Fruit fly (Drosophila melanogaster) whole organism, embryonic: ENCODE results near the gene Arl8.

ENCODE experiments used
- Antp ChIP-seq: fragments of 200-800 bp; sonication (Bioruptor generic); optimal IDR thresholded peaks from 3 replicates; lab custom pipeline; 2016; ENCODE audit warnings: missing biosample characterization, missing genetic modification characterization
- Awh ChIP-seq: fragments of 200-800 bp; sonication (Bioruptor generic); IDR thresholded peaks from 2 replicates; pipeline ENCODE4, ENCODE4 v1.3.6; 2022; ENCODE audit warnings: missing biosample characterization, missing genetic modification characterization
- Blimp-1 ChIP-seq: fragments of 200-800 bp; sonication (Bioruptor generic); optimal IDR thresholded peaks from 3 replicates; lab custom pipeline; 2018; ENCODE audit warnings: missing biosample characterization, missing genetic modification characterization, mild to moderate bottlenecking, moderate library complexity, missing genetic modification reagents
- CG10267 ChIP-seq: fragments of 200-800 bp; sonication (Bioruptor generic); optimal IDR thresholded peaks from 2 replicates; lab custom pipeline; 2018; ENCODE audit warnings: missing biosample characterization, mild to moderate bottlenecking, missing genetic modification characterization, moderate library complexity
- CG11085 ChIP-seq: fragments of 200-800 bp; sonication (Bioruptor generic); IDR thresholded peaks from 2 replicates; pipeline ENCODE4 v1.3.6; 2022; ENCODE audit warnings: missing biosample characterization, missing genetic modification characterization
- CG11456 ChIP-seq: fragments of 200-800 bp; sonication (Bioruptor generic); IDR thresholded peaks from 3 replicates; pipeline ENCODE4 v1.3.6; 2022; ENCODE audit warnings: missing biosample characterization, missing genetic modification characterization
- CG11560 ChIP-seq: fragments of 200-800 bp; sonication (Bioruptor generic); IDR thresholded peaks from 3 replicates; pipeline ENCODE4 v1.3.6; 2022; ENCODE audit warnings: missing biosample characterization, missing genetic modification characterization
- CG12659 ChIP-seq: fragments of 200-800 bp; sonication (Bioruptor generic); optimal IDR thresholded peaks from 3 replicates; lab custom pipeline; 2017; ENCODE audit warnings: mild to moderate bottlenecking, missing biosample characterization, missing genetic modification reagents, missing genetic modification characterization
- CG13775 ChIP-seq: fragments of 200-800 bp; sonication (Bioruptor generic); optimal IDR thresholded peaks from 3 replicates; lab custom pipeline; 2017; ENCODE audit warnings: missing biosample characterization, mild to moderate bottlenecking, missing genetic modification characterization
- CG14710 ChIP-seq: fragments of 200-800 bp; sonication (Bioruptor generic); optimal IDR thresholded peaks from 3 replicates; lab custom pipeline; 2019; ENCODE audit warnings: missing biosample characterization, mild to moderate bottlenecking, missing genetic modification characterization, moderate library complexity
- CG15269 ChIP-seq: fragments of 200-800 bp; sonication (Bioruptor generic); optimal IDR thresholded peaks from 2 replicates; lab custom pipeline; 2018; ENCODE audit warnings: missing biosample characterization, mild to moderate bottlenecking, missing genetic modification characterization, moderate library complexity
- CG17328 ChIP-seq: fragments of 200-800 bp; sonication (Bioruptor generic); IDR thresholded peaks from 2 replicates; pipeline ENCODE4 v1.3.6; 2022; ENCODE audit warnings: missing biosample characterization, missing genetic modification characterization
- CG17361 ChIP-seq: fragments of 200-800 bp; sonication (Bioruptor generic); IDR thresholded peaks from 3 replicates; pipeline ENCODE4 v1.3.6; 2022; ENCODE audit warnings: missing biosample characterization, missing genetic modification characterization
- CG1792 ChIP-seq: fragments of 200-800 bp; sonication (Bioruptor generic); optimal IDR thresholded peaks from 2 replicates; lab custom pipeline; 2016; ENCODE audit warnings: missing biosample characterization, missing genetic modification characterization
- CG30403 ChIP-seq: fragments of 200-800 bp; sonication (Bioruptor generic); optimal IDR thresholded peaks from 3 replicates; lab custom pipeline; 2016; ENCODE audit warnings: missing biosample characterization, missing genetic modification characterization
- CG6272 ChIP-seq: fragments of 200-800 bp; sonication (Bioruptor generic); IDR thresholded peaks from 2 replicates; pipeline ENCODE4 v1.3.6; 2022; ENCODE audit warnings: missing biosample characterization, missing genetic modification characterization
- CG7963 ChIP-seq: fragments of 200-800 bp; sonication (Bioruptor generic); IDR thresholded peaks from 3 replicates; pipeline ENCODE4 v1.3.6; 2022; ENCODE audit warnings: missing biosample characterization, missing genetic modification characterization; ENCODE audit not compliant: partially characterized antibody
- CG8359 ChIP-seq: fragments of 200-800 bp; sonication (Bioruptor generic); optimal IDR thresholded peaks from 2 replicates; lab custom pipeline; 2017; ENCODE audit warnings: missing biosample characterization, mild to moderate bottlenecking, missing genetic modification characterization, borderline replicate concordance
- CTCF ChIP-seq: fragments of 200-800 bp; sonication (Bioruptor generic); optimal IDR thresholded peaks from 2 replicates; lab custom pipeline; 2017; ENCODE audit warnings: missing biosample characterization, mild to moderate bottlenecking, missing genetic modification characterization, moderate library complexity
- Camta ChIP-seq: fragments of 200-800 bp; sonication (Bioruptor generic); optimal IDR thresholded peaks from 2 replicates; lab custom pipeline; 2016; ENCODE audit warnings: missing biosample characterization, missing genetic modification characterization
- Dbx ChIP-seq: fragments of 200-800 bp; sonication (Bioruptor generic); IDR thresholded peaks from 3 replicates; pipeline ENCODE4 v1.3.6; 2022; ENCODE audit warnings: missing biosample characterization, missing genetic modification characterization
- E2f2 ChIP-seq: fragments of 200-800 bp; sonication (Bioruptor generic); IDR thresholded peaks from 2 replicates; pipeline ENCODE4 v1.3.6; 2022; ENCODE audit warnings: missing biosample characterization, missing genetic modification characterization
- Fer3 ChIP-seq: fragments of 200-800 bp; sonication (Bioruptor generic); optimal IDR thresholded peaks from 2 replicates; lab custom pipeline; 2018; ENCODE audit warnings: missing biosample characterization, mild to moderate bottlenecking, missing genetic modification characterization, moderate library complexity
- GATAe ChIP-seq: fragments of 200-800 bp; sonication (Bioruptor generic); conservative IDR thresholded peaks from 2 replicates; pipeline ENCODE4 v1.3.6; 2022; ENCODE audit warnings: missing biosample characterization, missing genetic modification characterization
- HLH4C ChIP-seq: fragments of 200-800 bp; sonication (Bioruptor generic); IDR thresholded peaks from 3 replicates; pipeline ENCODE4 v1.3.6; 2022; ENCODE audit warnings: missing biosample characterization, missing genetic modification characterization; ENCODE audit not compliant: partially characterized antibody
- Hmx ChIP-seq: fragments of 200-800 bp; sonication (Bioruptor generic); optimal IDR thresholded peaks from 2 replicates; lab custom pipeline; 2016; ENCODE audit warnings: missing biosample characterization, missing genetic modification characterization
- Mrtf ChIP-seq: fragments of 200-800 bp; sonication (Bioruptor generic); IDR thresholded peaks from 3 replicates; pipeline ENCODE4 v1.3.6; 2022; ENCODE audit warnings: missing biosample characterization, missing genetic modification characterization
- Nf-YA ChIP-seq: fragments of 200-800 bp; sonication (Bioruptor generic); IDR thresholded peaks from 2 replicates; pipeline ENCODE4 v1.3.6; 2022; ENCODE audit warnings: missing biosample characterization, missing genetic modification characterization
- Nf-YB ChIP-seq: fragments of 200-800 bp; sonication (Bioruptor generic); optimal IDR thresholded peaks from 3 replicates; lab custom pipeline; 2019; ENCODE audit warnings: missing biosample characterization, mild to moderate bottlenecking, missing genetic modification characterization, moderate library complexity
- Nf-YC ChIP-seq: fragments of 200-800 bp; optimal IDR thresholded peaks from 3 replicates; lab custom pipeline; 2019; ENCODE audit warnings: missing biosample characterization, mild to moderate bottlenecking, missing genetic modification characterization, moderate library complexity
- Rfx ChIP-seq: fragments of 200-800 bp; sonication (Bioruptor generic); IDR thresholded peaks from 2 replicates; pipeline ENCODE4 v1.3.6; 2022; ENCODE audit warnings: missing biosample characterization, missing genetic modification characterization
- Sin3A ChIP-seq: fragments of >200 bp; optimal IDR thresholded peaks from 2 replicates; lab custom pipeline; 2018
- Sry-β ChIP-seq: fragments of 200-800 bp; sonication (Bioruptor generic); optimal IDR thresholded peaks from 2 replicates; lab custom pipeline; 2018; ENCODE audit warnings: missing biosample characterization, mild to moderate bottlenecking, missing genetic modification characterization, moderate library complexity
- amos ChIP-seq: fragments of 200-800 bp; sonication (Bioruptor generic); IDR thresholded peaks from 2 replicates; pipeline ENCODE4 v1.3.6; 2022; ENCODE audit warnings: missing biosample characterization, missing genetic modification characterization; ENCODE audit not compliant: partially characterized antibody
- ara ChIP-seq: fragments of 200-800 bp; sonication (Bioruptor generic); IDR thresholded peaks from 2 replicates; pipeline ENCODE4 v1.3.6; 2022; ENCODE audit warnings: missing biosample characterization, missing genetic modification characterization
- cg ChIP-seq: fragments of 200-800 bp; sonication (Bioruptor generic); optimal IDR thresholded peaks from 3 replicates; lab custom pipeline; 2019; ENCODE audit warnings: missing biosample characterization, mild to moderate bottlenecking, missing genetic modification characterization, moderate library complexity
- crol ChIP-seq: fragments of 200-800 bp; sonication (Bioruptor generic); IDR thresholded peaks from 2 replicates; pipeline ENCODE4 v1.3.6; 2022; ENCODE audit warnings: missing biosample characterization, missing genetic modification characterization
- dan ChIP-seq: fragments of 200-800 bp; sonication (Bioruptor generic); IDR thresholded peaks from 2 replicates; pipeline ENCODE4 v1.3.6; 2022; ENCODE audit warnings: missing biosample characterization, missing genetic modification characterization
- danr ChIP-seq: fragments of 200-800 bp; sonication (Bioruptor generic); IDR thresholded peaks from 2 replicates; pipeline ENCODE4 v1.3.6; 2022; ENCODE audit warnings: missing biosample characterization, missing genetic modification characterization
- fd102C ChIP-seq: fragments of 200-800 bp; sonication (Bioruptor generic); optimal IDR thresholded peaks from 2 replicates; lab custom pipeline; 2018; ENCODE audit warnings: missing biosample characterization, mild to moderate bottlenecking, missing genetic modification characterization, moderate library complexity
- fru ChIP-seq: fragments of >200 bp; optimal IDR thresholded peaks from 2 replicates; lab custom pipeline; 2017
- grn ChIP-seq: fragments of 200-800 bp; sonication (Bioruptor generic); optimal IDR thresholded peaks from 3 replicates; lab custom pipeline; 2017; ENCODE audit warnings: missing biosample characterization, missing genetic modification characterization
- insv ChIP-seq, 2 experiments: fragments of 200-800 bp; sonication (Bioruptor generic); optimal IDR thresholded peaks; 3 replicates each; lab custom pipeline; 2016 to 2018; ENCODE audit warnings: missing biosample characterization in 2 of 2, missing genetic modification characterization in 2 of 2
- luna ChIP-seq: fragments of 200-800 bp; sonication (Bioruptor generic); optimal IDR thresholded peaks from 2 replicates; lab custom pipeline; 2016; ENCODE audit warnings: missing biosample characterization, missing genetic modification characterization
- nerfin-2 ChIP-seq: fragments of 200-800 bp; sonication (Bioruptor generic); IDR thresholded peaks from 2 replicates; pipeline ENCODE4 v1.3.6; 2022; ENCODE audit warnings: missing biosample characterization, missing genetic modification characterization; ENCODE audit not compliant: partially characterized antibody
- pros ChIP-seq: fragments of 200-800 bp; sonication (Bioruptor generic); optimal IDR thresholded peaks from 3 replicates; lab custom pipeline; 2019; ENCODE audit warnings: missing biosample characterization, mild to moderate bottlenecking, missing genetic modification characterization, moderate library complexity
- sc ChIP-seq, 3 experiments: fragments of >200 bp in 2 of 3; fragments of 200-800 bp in 1 of 3; sonication (Bioruptor generic) in 1 of 3; optimal IDR thresholded peaks; 2 replicates in 2 of 3; 3 replicates in 1 of 3; lab custom pipeline; 2017; ENCODE audit warnings: mild to moderate bottlenecking in 1 of 3, missing biosample characterization in 1 of 3, missing genetic modification characterization in 1 of 3, missing genetic modification reagents in 1 of 3
- sens ChIP-seq: fragments of 200-800 bp; sonication (Bioruptor generic); peaks from one replicate; lab custom pipeline; 2016; ENCODE audit warnings: missing biosample characterization, missing genetic modification characterization
- ttk ChIP-seq: fragments of 200-800 bp; sonication (Bioruptor generic); IDR thresholded peaks from 2 replicates; pipeline ENCODE4 v2.1.2; 2022; ENCODE audit warnings: missing biosample characterization, missing genetic modification characterization
- twi ChIP-seq: fragments of 200-800 bp; optimal IDR thresholded peaks from 2 replicates; lab custom pipeline; 2019; ENCODE audit warnings: missing biosample characterization, mild to moderate bottlenecking, missing genetic modification characterization, moderate library complexity
- unc-4 ChIP-seq: fragments of 200-800 bp; sonication (Bioruptor generic); IDR thresholded peaks from 2 replicates; pipeline ENCODE4 v1.3.6; 2022; ENCODE audit warnings: missing biosample characterization, missing genetic modification characterization; ENCODE audit not compliant: partially characterized antibody

Gene Arl8

dm6 chr3R:8134544-8134943, 8.1 kb downstream of the Arl8 start:
- TF ChIP-seq CG6272 (GFP tag; lab: Robert Waterston, UW) (no peak), Nf-YB (GFP tag; lab: Kevin White, UChicago) (peak; percentile 92), CG13775 (GFP tag; lab: Kevin White, UChicago) (peak; percentile 88), Nf-YC (peak; percentile 84), CG11456 (0 out of 3 replicates have a peak, but pooled peaks have one; percentile 12), Sin3A (lab: Kevin White, UChicago) (no peak), sc (optimal IDR thresholded peaks at IDR 0.05; lab: Kevin White, UChicago) (no peak), sc (GFP tag; optimal IDR thresholded peaks at IDR 0.05; lab: Kevin White, UChicago) (no peak), amos (no peak), CG10267 (no peak), sens (GFP tag; lab: Kevin White, UChicago) (peak; percentile 30)

dm6 chr3R:8138095-8138494, 11.7 kb downstream of the Arl8 start:
- TF ChIP-seq pros = peak; percentile 25
- no peak for TF ChIP-seq ttk (GFP tag; lab: Robert Waterston, UW)
- TF ChIP-seq Camta (GFP tag; lab: Kevin White, UChicago) = no peak
- TF ChIP-seq Blimp-1 (GFP tag; lab: Kevin White, UChicago) = peak; percentile 63
- no peak for TF ChIP-seq Sry-β (GFP tag; lab: Kevin White, UChicago)
- no peak for TF ChIP-seq insv (GFP tag; optimal IDR thresholded peaks at IDR 0.05; lab: Kevin White, UChicago)
- TF ChIP-seq Fer3 (tag; lab: Kevin White, UChicago) = no peak
- no peak for TF ChIP-seq ara (GFP tag; lab: Robert Waterston, UW)
- TF ChIP-seq Dbx (GFP tag; lab: Robert Waterston, UW) = no peak
- TF ChIP-seq cg (GFP tag; lab: Kevin White, UChicago) = peak; percentile 30
- TF ChIP-seq fru (lab: Kevin White, UChicago) = no peak
- no peak for TF ChIP-seq CG11560 (tag; lab: Robert Waterston, UW)
- TF ChIP-seq danr (GFP tag; lab: Robert Waterston, UW) = no peak
- TF ChIP-seq grn (GFP tag; lab: Kevin White, UChicago) = peak; percentile 87
- TF ChIP-seq CG8359 = no peak
- no peak for TF ChIP-seq CG13775 (GFP tag; lab: Kevin White, UChicago)
- TF ChIP-seq crol = peak; percentile 67
- TF ChIP-seq CG15269 = no peak
- no peak for TF ChIP-seq CG1792 (GFP tag; lab: Kevin White, UChicago)
- TF ChIP-seq, all 482 proteins: peak for 5

dm6 chr3R:8139326-8139725, 12.9 kb downstream of the Arl8 start:
- no peak for TF ChIP-seq CG17328 (GFP tag; lab: Robert Waterston, UW)
- no peak for TF ChIP-seq CG11085
- TF ChIP-seq CG12659 (GFP tag; lab: Kevin White, UChicago) = no peak
- peak; percentile 56 for TF ChIP-seq HLH4C (GFP tag; lab: Robert Waterston, UW)
- TF ChIP-seq luna (GFP tag; lab: Kevin White, UChicago) = no peak
- TF ChIP-seq Awh (GFP tag; lab: Robert Waterston, UW) = no peak
- TF ChIP-seq unc-4 (GFP tag; lab: Robert Waterston, UW) = peak; percentile 44; the same call in 1 of the 2 replicates
- TF ChIP-seq CG14710 (tag; lab: Kevin White, UChicago) = no peak
- TF ChIP-seq Rfx (GFP tag; lab: Robert Waterston, UW) = no peak
- TF ChIP-seq Mrtf (GFP tag; lab: Robert Waterston, UW) = no peak
- TF ChIP-seq Hmx (GFP tag; lab: Kevin White, UChicago) = no peak
- no peak for TF ChIP-seq CG30403 (GFP tag; lab: Kevin White, UChicago)
- no peak for TF ChIP-seq fd102C
- TF ChIP-seq Antp (GFP tag; lab: Kevin White, UChicago) = no peak
- no peak for TF ChIP-seq CTCF (GFP tag; lab: Kevin White, UChicago)
- peak; percentile 76 for TF ChIP-seq CG7963 (GFP tag; lab: Robert Waterston, UW)
- TF ChIP-seq sens (GFP tag; lab: Kevin White, UChicago) = peak; percentile 77
- TF ChIP-seq CG17361 = no peak
- no peak for TF ChIP-seq Nf-YA (GFP tag; lab: Robert Waterston, UW)
- TF ChIP-seq twi = no peak
- no peak for TF ChIP-seq dan (GFP tag; lab: Robert Waterston, UW)
- no peak for TF ChIP-seq GATAe (GFP tag; lab: Robert Waterston, UW)
- TF ChIP-seq nerfin-2 (GFP tag; lab: Robert Waterston, UW) = peak; percentile 74
- TF ChIP-seq E2f2 (GFP tag; lab: Robert Waterston, UW) = no peak
